Worm (Caenorhabditis elegans): ENCODE measurements around the gene ttr-40.

Gene ttr-40

ce11 chrV:9305116-9305515 lies 50.2 kb downstream of the ttr-40 start, which contains the start of gene F44A2.3:
Gene F44A2.3, plus strand, starts transcription at chrV:9305416.
- TF ChIP-seq jun-1 (tag; optimal IDR thresholded peaks at IDR 0.05) (no peak), egl-27 (tag; optimal IDR thresholded peaks at IDR 0.05) (no peak), zag-1 (tag; optimal IDR thresholded peaks at IDR 0.05) (no peak), tbx-2 (tag; optimal IDR thresholded peaks at IDR 0.05) (no peak), nhr-43 (tag; optimal IDR thresholded peaks at IDR 0.05; ENCODE audit: poor library complexity, severe bottlenecking) (no peak), pqm-1 (tag; optimal IDR thresholded peaks at IDR 0.05) (no peak)

Measured in whole organism, L3 larva.